Worm (Caenorhabditis elegans): ENCODE results near the gene Y116A8C.44.
A peak's percentile ranks its signal among the peaks of the same experiment; 100 is the strongest.
"Not testable (repeated sequence)": the region's sequence is repeated elsewhere in the genome, so short reads cannot be mapped to it uniquely, and the experiment has no call there.

Gene Y116A8C.44

ce11 chrIV:17076000-17076399 lies 18.1 kb upstream of the Y116A8C.44 start:
- 0 out of 2 replicates have a peak, but pooled peaks have one; percentile 33 for TF ChIP-seq pes-1 (GFP tag; IDR thresholded peaks at IDR 0.05)

DNA sequence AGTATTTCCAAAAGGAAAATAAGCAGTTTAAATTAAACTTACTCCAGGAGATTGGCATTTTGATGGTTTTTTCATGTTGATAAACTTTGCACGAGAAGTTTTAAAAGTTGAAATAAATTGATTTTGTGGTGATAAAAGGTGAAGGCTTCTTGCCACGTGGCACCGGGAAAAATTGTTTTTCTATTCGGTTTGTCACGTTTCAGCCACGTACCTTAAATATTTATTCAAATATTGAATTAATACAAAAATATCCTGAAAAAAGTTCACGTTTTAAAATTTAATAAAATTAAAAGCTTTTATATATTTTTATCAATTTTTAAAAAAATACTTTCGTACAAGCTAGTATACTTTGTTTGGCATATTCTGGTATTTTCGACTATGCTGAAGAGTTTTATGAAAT lies 12.9 kb upstream of the Y116A8C.44 start, which contains the start of gene Y116A8C.24:
Y116A8C.24 (minus strand) TSS at position 101 of the 400 bp plus-strand sequence.
- TF ChIP-seq tbx-11 (GFP tag; IDR thresholded peaks at IDR 0.05); flt-1 (GFP tag; IDR thresholded peaks at IDR 0.05); F13C5.2 (tag; optimal IDR thresholded peaks at IDR 0.05): not testable (repeated sequence)

DNA sequence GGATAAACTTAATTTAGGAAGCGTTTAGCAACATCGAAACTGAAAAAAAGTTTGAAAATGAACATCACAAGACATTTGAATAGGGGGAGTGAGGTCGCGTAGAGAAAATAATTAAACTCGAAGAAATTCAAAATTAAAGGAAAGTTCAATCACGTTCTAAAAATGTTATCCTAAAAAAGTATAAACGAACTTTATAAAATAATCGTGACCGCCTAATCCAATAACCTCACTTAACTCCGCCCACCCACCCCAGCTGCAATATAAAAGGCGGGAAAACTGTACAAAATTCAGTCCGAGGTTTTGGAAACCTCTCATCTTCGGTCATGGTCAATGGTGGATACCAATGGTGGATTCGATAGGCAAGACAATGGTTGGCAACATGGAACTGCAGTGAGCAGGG lies 7.0 kb upstream of the Y116A8C.44 start, which contains the start of gene Y116A8C.465:
Y116A8C.465 (plus strand) TSS at position 301 of the 400 bp plus-strand sequence.
- TF ChIP-seq sea-1 (GFP tag; conservative IDR thresholded peaks at IDR 0.05); tra-4 (tag; optimal IDR thresholded peaks at IDR 0.05); B0310.2 (tag; optimal IDR thresholded peaks at IDR 0.05): not testable (repeated sequence)

DNA sequence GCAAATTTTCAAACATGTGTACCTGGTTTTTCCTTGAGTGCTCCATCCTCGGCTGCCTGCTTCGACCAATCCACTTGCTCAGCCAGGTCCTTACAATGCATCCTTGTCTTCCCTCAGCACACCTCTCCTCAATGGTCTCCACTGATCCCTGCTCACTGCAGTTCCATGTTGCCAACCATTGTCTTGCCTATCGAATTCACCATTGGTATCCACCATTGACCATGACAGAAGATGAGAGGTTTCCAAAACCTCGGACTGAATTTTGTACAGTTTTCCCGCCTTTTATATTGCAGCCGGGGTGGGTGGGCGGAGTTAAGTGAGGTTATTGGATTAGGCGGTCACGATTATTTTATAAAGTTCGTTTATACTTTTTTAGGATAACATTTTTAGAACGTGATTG lies 5.8 kb upstream of the Y116A8C.44 start, which contains the start of gene Y116A8C.467:
Y116A8C.467 (minus strand) TSS at position 101 of the 400 bp plus-strand sequence.
- not testable (repeated sequence) for TF ChIP-seq F13C5.2 (tag; optimal IDR thresholded peaks at IDR 0.05); ceh-13 (GFP tag; optimal IDR thresholded peaks at IDR 0.05); hmbx-1 (tag; optimal IDR thresholded peaks at IDR 0.05)

DNA sequence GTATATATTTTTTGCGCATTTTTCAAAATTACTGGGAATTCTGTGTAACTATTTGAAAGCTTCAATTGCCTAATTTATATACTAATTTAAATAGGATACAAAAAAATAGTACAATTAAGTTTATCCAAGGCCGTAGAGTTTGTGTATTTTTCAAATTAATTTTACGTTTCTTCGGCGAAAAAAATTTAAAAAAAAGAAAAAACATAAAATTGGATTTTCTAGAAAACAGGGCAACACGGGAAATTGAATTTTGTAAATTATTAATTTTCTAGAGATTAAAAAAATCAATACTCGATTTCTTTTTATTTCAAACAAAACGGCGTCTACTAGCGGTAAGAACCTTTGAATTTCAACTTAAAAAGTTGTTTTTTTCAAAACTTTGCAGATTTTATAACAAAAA lies 4.7 kb downstream of the Y116A8C.44 start, which contains the start of gene Y116A8C.23:
Y116A8C.23 (plus strand) TSS at position 301 of the 400 bp plus-strand sequence.
- TF ChIP-seq F13C5.2 (tag; optimal IDR thresholded peaks at IDR 0.05) (no peak), pes-1 (GFP tag; IDR thresholded peaks at IDR 0.05) (no peak), ceh-13 (GFP tag; optimal IDR thresholded peaks at IDR 0.05) (no peak), ets-7 (tag; optimal IDR thresholded peaks at IDR 0.05) (no peak), scrt-1 (GFP tag; IDR thresholded peaks at IDR 0.05) (no peak), hnd-1 (tag; optimal IDR thresholded peaks at IDR 0.05) (no peak), sea-1 (GFP tag; conservative IDR thresholded peaks at IDR 0.05) (no peak), aly-1 (tag; optimal IDR thresholded peaks at IDR 0.05) (no peak), hmg-4 (GFP tag; optimal IDR thresholded peaks at IDR 0.05) (no peak), ama-1 (optimal IDR thresholded peaks at IDR 0.05) (no peak), tbx-37 (GFP tag; conservative IDR thresholded peaks at IDR 0.05) (no peak), tbx-11 (GFP tag; IDR thresholded peaks at IDR 0.05) (no peak), tra-4 (tag; optimal IDR thresholded peaks at IDR 0.05) (no peak), hmbx-1 (tag; optimal IDR thresholded peaks at IDR 0.05) (no peak), ceh-36 (tag; optimal IDR thresholded peaks at IDR 0.05) (no peak), B0310.2 (tag; optimal IDR thresholded peaks at IDR 0.05) (no peak)

DNA sequence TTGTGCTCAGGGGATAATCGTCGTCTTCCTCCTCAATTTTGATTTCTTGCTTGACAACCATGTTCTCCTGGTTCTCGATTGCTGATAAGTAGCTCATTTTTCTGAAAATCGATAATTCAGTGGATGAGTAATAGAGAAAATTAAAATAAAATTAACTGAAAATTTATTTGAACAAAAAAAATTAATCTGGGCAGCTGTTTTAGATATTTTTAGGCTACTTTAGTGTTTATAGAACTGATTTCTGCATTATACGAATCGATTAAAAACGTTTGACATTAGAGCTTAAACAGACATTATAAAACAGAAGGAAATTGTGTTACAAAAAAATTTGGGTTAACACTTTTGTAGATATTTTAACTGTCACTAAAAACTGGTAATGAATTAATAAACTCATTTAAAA lies 9.7 kb downstream of the Y116A8C.44 start, which contains the start of gene athp-3:
athp-3 (minus strand) TSS at position 101 of the 400 bp plus-strand sequence.
- no peak for TF ChIP-seq ets-7 (tag; optimal IDR thresholded peaks at IDR 0.05)
- TF ChIP-seq sea-1 (GFP tag; conservative IDR thresholded peaks at IDR 0.05) = no peak
- no peak for TF ChIP-seq hmbx-1 (tag; optimal IDR thresholded peaks at IDR 0.05)
- no peak for TF ChIP-seq F13C5.2 (tag; optimal IDR thresholded peaks at IDR 0.05)
- TF ChIP-seq tbx-11 (GFP tag; IDR thresholded peaks at IDR 0.05) = no peak
- TF ChIP-seq ama-1 (optimal IDR thresholded peaks at IDR 0.05) = no peak
- no peak for TF ChIP-seq tbx-37 (GFP tag; conservative IDR thresholded peaks at IDR 0.05)
- no peak for TF ChIP-seq ceh-13 (GFP tag; optimal IDR thresholded peaks at IDR 0.05)
- no peak for TF ChIP-seq hmg-4 (GFP tag; optimal IDR thresholded peaks at IDR 0.05)
- TF ChIP-seq aly-1 (tag; optimal IDR thresholded peaks at IDR 0.05) = no peak
- TF ChIP-seq scrt-1 (GFP tag; IDR thresholded peaks at IDR 0.05) = no peak
- TF ChIP-seq ceh-36 (tag; optimal IDR thresholded peaks at IDR 0.05) = no peak

- TF ChIP-seq hmbx-1 (tag; optimal IDR thresholded peaks at IDR 0.05) = no peak
- TF ChIP-seq flt-1 (GFP tag; IDR thresholded peaks at IDR 0.05) = no peak
- no peak for TF ChIP-seq tra-4 (tag; optimal IDR thresholded peaks at IDR 0.05)
- TF ChIP-seq ets-7 (tag; optimal IDR thresholded peaks at IDR 0.05) = no peak
- TF ChIP-seq ceh-13 (GFP tag; optimal IDR thresholded peaks at IDR 0.05) = no peak
- TF ChIP-seq B0310.2 (tag; optimal IDR thresholded peaks at IDR 0.05) = no peak
- TF ChIP-seq tbx-11 (GFP tag; IDR thresholded peaks at IDR 0.05) = no peak
- TF ChIP-seq pes-1 (GFP tag; IDR thresholded peaks at IDR 0.05) = no peak
- TF ChIP-seq aly-1 (tag; optimal IDR thresholded peaks at IDR 0.05) = no peak
- no peak for TF ChIP-seq sea-1 (GFP tag; conservative IDR thresholded peaks at IDR 0.05)
- TF ChIP-seq hnd-1 (tag; optimal IDR thresholded peaks at IDR 0.05) = no peak
- TF ChIP-seq ama-1 (optimal IDR thresholded peaks at IDR 0.05) = no peak
- no peak for TF ChIP-seq hmg-4 (GFP tag; optimal IDR thresholded peaks at IDR 0.05)
- no peak for TF ChIP-seq scrt-1 (GFP tag; IDR thresholded peaks at IDR 0.05)
- TF ChIP-seq F13C5.2 (tag; optimal IDR thresholded peaks at IDR 0.05) = no peak
- no peak for TF ChIP-seq tbx-37 (GFP tag; conservative IDR thresholded peaks at IDR 0.05)
- no peak for TF ChIP-seq ceh-36 (tag; optimal IDR thresholded peaks at IDR 0.05)
Measured at ce11 chrIV:17045691-17046090, 12.2 kb downstream of the Y116A8C.44 start, which contains the start of gene clec-195. Gene clec-195, minus strand, starts transcription at chrIV:17045791.

- TF ChIP-seq ets-7 (tag; optimal IDR thresholded peaks at IDR 0.05) = no peak
- no peak for TF ChIP-seq ceh-36 (tag; optimal IDR thresholded peaks at IDR 0.05)
Measured at ce11 chrIV:17040618-17041017, 17.3 kb downstream of the Y116A8C.44 start, which contains the start of gene Y116A8C.20. Gene Y116A8C.20, plus strand, starts transcription at chrIV:17040918.

DNA sequence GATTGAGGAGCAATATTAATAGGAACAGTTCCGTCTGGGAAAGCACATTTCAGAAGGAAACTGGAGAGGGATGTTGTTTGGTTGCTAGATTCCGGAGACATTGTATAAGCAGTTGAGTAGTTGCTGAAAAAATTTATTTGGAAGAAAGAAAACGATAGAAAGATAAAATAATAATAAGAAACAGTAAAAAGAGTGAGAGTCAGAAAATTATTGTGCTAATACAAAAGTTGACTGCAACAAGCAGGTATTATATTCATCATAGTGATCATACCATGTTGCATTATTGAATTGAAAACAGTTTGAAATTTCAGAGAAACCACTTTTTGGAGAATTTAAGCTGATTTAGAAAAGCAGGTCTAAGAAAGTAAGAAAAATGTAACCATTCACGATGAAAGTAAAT lies 18.4 kb downstream of the Y116A8C.44 start, which contains the start of gene Y116A8C.19:
Y116A8C.19 (minus strand) TSS at position 101 of the 400 bp plus-strand sequence.
- TF ChIP-seq flt-1 (GFP tag; IDR thresholded peaks at IDR 0.05) (no peak), hnd-1 (tag; optimal IDR thresholded peaks at IDR 0.05) (no peak), hmbx-1 (tag; optimal IDR thresholded peaks at IDR 0.05) (no peak), scrt-1 (GFP tag; IDR thresholded peaks at IDR 0.05) (no peak), F13C5.2 (tag; optimal IDR thresholded peaks at IDR 0.05) (no peak), ceh-13 (GFP tag; optimal IDR thresholded peaks at IDR 0.05) (no peak), hmg-4 (GFP tag; optimal IDR thresholded peaks at IDR 0.05) (no peak), B0310.2 (tag; optimal IDR thresholded peaks at IDR 0.05) (no peak), sea-1 (GFP tag; conservative IDR thresholded peaks at IDR 0.05) (no peak)

Measured in whole organism, early embryonic.